Fruit fly (Drosophila melanogaster) Kc167 (cell line): Measurements from ENCODE around the gene SrpRbeta.
A peak's percentile ranks its signal among the peaks of the same experiment; 100 is the strongest.

Source experiments
- Myc ChIP-seq: fragments of >200 bp; optimal IDR thresholded peaks from 2 replicates; lab custom pipeline; 2017; ENCODE audit warnings: missing external identifiers
- Sin3A ChIP-seq: fragments of >200 bp; optimal IDR thresholded peaks from 2 replicates; lab custom pipeline; 2018; ENCODE audit warnings: missing external identifiers
- h ChIP-seq: fragments of >200 bp; optimal IDR thresholded peaks from 3 replicates; lab custom pipeline; 2018; ENCODE audit warnings: missing external identifiers
- insv ChIP-seq: fragments of >200 bp; optimal IDR thresholded peaks from 3 replicates; lab custom pipeline; 2018; ENCODE audit warnings: missing external identifiers
- psq ChIP-seq: fragments of >200 bp; optimal IDR thresholded peaks from 2 replicates; lab custom pipeline; 2017; ENCODE audit warnings: missing external identifiers
- ttk ChIP-seq: sonication (Bioruptor generic); optimal IDR thresholded peaks from 2 replicates; lab custom pipeline; 2017; ENCODE audit warnings: missing external identifiers

SrpRbeta gene

dm6 chr3L:8684419-8685081 is 35.5 kb downstream of the SrpRbeta start:
- TF ChIP-seq Myc (lab: Kevin White, UChicago): no peak
- no peak for TF ChIP-seq insv
- TF ChIP-seq h (lab: Kevin White, UChicago): no peak
- no peak for TF ChIP-seq psq (lab: Kevin White, UChicago)
- TF ChIP-seq ttk: no peak
- TF ChIP-seq Sin3A: no peak

dm6 chr3L:8683773-8684172 is 36.3 kb downstream of the SrpRbeta start:
- TF ChIP-seq insv: no peak
- TF ChIP-seq Myc (lab: Kevin White, UChicago): no peak
- no peak for TF ChIP-seq h (lab: Kevin White, UChicago)
- TF ChIP-seq ttk: no peak

- TF ChIP-seq psq (lab: Kevin White, UChicago) (no peak), Myc (lab: Kevin White, UChicago) (no peak)
Measured at dm6 chr3L:8682551-8683375, 37.3 kb downstream of the SrpRbeta start.

- no peak for TF ChIP-seq psq (lab: Kevin White, UChicago)
- no peak for TF ChIP-seq Myc (lab: Kevin White, UChicago)
- no peak for TF ChIP-seq ttk
- no peak for TF ChIP-seq insv
- no peak for TF ChIP-seq Sin3A
Measured at dm6 chr3L:8681896-8682550, 38.0 kb downstream of the SrpRbeta start.

- TF ChIP-seq Myc (lab: Kevin White, UChicago) (no peak), insv (no peak), Sin3A (no peak), psq (lab: Kevin White, UChicago) (no peak), h (lab: Kevin White, UChicago) (no peak), ttk (no peak)
Measured at dm6 chr3L:8681271-8681670, 38.8 kb downstream of the SrpRbeta start.

- TF ChIP-seq Myc (lab: Kevin White, UChicago): no peak
- no peak for TF ChIP-seq insv
- no peak for TF ChIP-seq psq (lab: Kevin White, UChicago)
- TF ChIP-seq ttk: no peak
- no peak for TF ChIP-seq h (lab: Kevin White, UChicago)
- no peak for TF ChIP-seq Sin3A
Measured at dm6 chr3L:8680353-8680752, 39.7 kb downstream of the SrpRbeta start.

- TF ChIP-seq insv: no peak
- TF ChIP-seq psq (lab: Kevin White, UChicago): no peak
- TF ChIP-seq Myc (lab: Kevin White, UChicago): no peak
- peak; percentile 91 for TF ChIP-seq ttk
- TF ChIP-seq h (lab: Kevin White, UChicago): no peak
Measured at dm6 chr3L:8677774-8678173, 42.3 kb downstream of the SrpRbeta start.

- TF ChIP-seq Myc (lab: Kevin White, UChicago) (no peak), psq (lab: Kevin White, UChicago) (no peak)
Measured at dm6 chr3L:8676500-8676899, 43.5 kb downstream of the SrpRbeta start.

dm6 chr3L:8675545-8676084 is 44.4 kb downstream of the SrpRbeta start, which contains the start of gene hry:
Gene hry (plus strand): TSS chr3L:8675759.
- TF ChIP-seq Sin3A: no peak
- no peak for TF ChIP-seq h (lab: Kevin White, UChicago)
- TF ChIP-seq Myc (lab: Kevin White, UChicago): no peak
- no peak for TF ChIP-seq insv
- TF ChIP-seq psq (lab: Kevin White, UChicago): no peak
- no peak for TF ChIP-seq ttk

dm6 chr3L:8675029-8675544 is 44.9 kb downstream of the SrpRbeta start:
- TF ChIP-seq h (lab: Kevin White, UChicago) (no peak), Myc (lab: Kevin White, UChicago) (no peak), ttk (no peak), Sin3A (no peak), psq (lab: Kevin White, UChicago) (no peak), insv (no peak)

dm6 chr3L:8673377-8674000 is 46.5 kb downstream of the SrpRbeta start:
- TF ChIP-seq ttk (no peak), h (lab: Kevin White, UChicago) (no peak), Sin3A (no peak), Myc (lab: Kevin White, UChicago) (no peak), psq (lab: Kevin White, UChicago) (no peak), insv (no peak)
